Fruit fly (Drosophila melanogaster): ENCODE results near the gene Dab.
A peak's percentile ranks its signal among the peaks of the same experiment; 100 is the strongest.

Gene Dab

dm6 chr3L:16746586-16747383 is 34.9 kb downstream of the Dab start (continued):
- TF ChIP-seq fd64A (GFP tag; optimal IDR thresholded peaks at IDR 0.05) (no peak), CG9797 (GFP tag; optimal IDR thresholded peaks at IDR 0.05) (no peak), CG7987 (GFP tag; optimal IDR thresholded peaks at IDR 0.05) (no peak), H15 (GFP tag; IDR thresholded peaks at IDR 0.05) (no peak), da (GFP tag; optimal IDR thresholded peaks at IDR 0.05) (no peak), dmrt99B (tag; optimal IDR thresholded peaks at IDR 0.05) (peak; percentile 49), Sry-β (GFP tag; optimal IDR thresholded peaks at IDR 0.05) (no peak), CG4404 (GFP tag; IDR thresholded peaks at IDR 0.05) (no peak), CG9932 (GFP tag; IDR thresholded peaks at IDR 0.05) (no peak), CG7556 (GFP tag; optimal IDR thresholded peaks at IDR 0.05) (peak; percentile 2), CG6272 (GFP tag; IDR thresholded peaks at IDR 0.05) (no peak), gsb (GFP tag; IDR thresholded peaks at IDR 0.05) (no peak), ase (GFP tag; IDR thresholded peaks at IDR 0.05) (no peak), danr (GFP tag; IDR thresholded peaks at IDR 0.05) (no peak), CG4282 (GFP tag; optimal IDR thresholded peaks at IDR 0.05) (no peak), CG17359 (tag; optimal IDR thresholded peaks at IDR 0.05) (peak; percentile 38), CG14710 (tag; optimal IDR thresholded peaks at IDR 0.05) (peak; percentile 9), CG13424 (tag; optimal IDR thresholded peaks at IDR 0.05) (no peak), Dip2 (GFP tag; IDR thresholded peaks at IDR 0.05) (no peak), abd-A (tag; optimal IDR thresholded peaks at IDR 0.05) (no peak), CG2202 (tag; optimal IDR thresholded peaks at IDR 0.05) (no peak), Bdp1 (GFP tag; optimal IDR thresholded peaks at IDR 0.05) (no peak), C15 (GFP tag; IDR thresholded peaks at IDR 0.05) (no peak), Fer1 (GFP tag; optimal IDR thresholded peaks at IDR 0.05) (no peak), Lpt (GFP tag; optimal IDR thresholded peaks at IDR 0.05) (no peak), CG17802 (tag; optimal IDR thresholded peaks at IDR 0.05) (no peak), CG8924 (tag; optimal IDR thresholded peaks at IDR 0.05) (peak; percentile 37), zf30C (GFP tag; optimal IDR thresholded peaks at IDR 0.05) (no peak), chif (GFP tag; optimal IDR thresholded peaks at IDR 0.05) (no peak), CG7839 (tag; optimal IDR thresholded peaks at IDR 0.05) (no peak), tx (GFP tag; optimal IDR thresholded peaks at IDR 0.05) (no peak), B-H2 (GFP tag; optimal IDR thresholded peaks at IDR 0.05) (no peak), NC2β (GFP tag; optimal IDR thresholded peaks at IDR 0.05) (no peak), Bgb (GFP tag; IDR thresholded peaks at IDR 0.05; ENCODE audit: partially characterized antibody) (no peak), CG42726 (GFP tag; IDR thresholded peaks at IDR 0.05; ENCODE audit: partially characterized antibody) (no peak), crc (GFP tag; optimal IDR thresholded peaks at IDR 0.05) (no peak), Tbp (GFP tag; optimal IDR thresholded peaks at IDR 0.05) (no peak), ken (GFP tag; IDR thresholded peaks at IDR 0.05) (no peak), CG3163 (GFP tag; optimal IDR thresholded peaks at IDR 0.05) (no peak), gcm2 (GFP tag; optimal IDR thresholded peaks at IDR 0.05) (no peak), Gug (GFP tag; IDR thresholded peaks at IDR 0.05) (no peak), sqz (GFP tag; optimal IDR thresholded peaks at IDR 0.05) (no peak), Usf (GFP tag; optimal IDR thresholded peaks at IDR 0.05) (no peak), CG34224 (GFP tag; IDR thresholded peaks at IDR 0.05; ENCODE audit: partially characterized antibody) (no peak), CG11504 (tag; optimal IDR thresholded peaks at IDR 0.05) (peak; percentile 57), Atf6 (GFP tag; IDR thresholded peaks at IDR 0.05) (no peak), lola (GFP tag; optimal IDR thresholded peaks at IDR 0.05) (peak in 1 of 3 experiments; percentile 9), seq (GFP tag; IDR thresholded peaks at IDR 0.05) (peak; percentile 32; the same call in 1 of the 2 replicates), esg (GFP tag; conservative IDR thresholded peaks at IDR 0.05) (no peak), nmo (GFP tag; optimal IDR thresholded peaks at IDR 0.05) (no peak)
